Worm (Caenorhabditis elegans) whole organism, midembryonic: ENCODE measurements around the gene F36H12.10.

Experiments
- T22C8.4 ChIP-seq: fragments of 200-800 bp; sonication (Bioruptor generic); IDR thresholded peaks from 2 replicates; pipeline ENCODE4 v1.3.6; 2022; ENCODE audit warnings: missing genetic modification characterization, missing compliant biosample characterization
- cog-1 ChIP-seq: sonication (generic microtip); optimal IDR thresholded peaks from 2 replicates; lab custom pipeline; 2016; ENCODE audit warnings: missing genetic modification characterization, missing compliant biosample characterization
- flt-1 ChIP-seq: fragments of 200-800 bp; sonication (Bioruptor generic); IDR thresholded peaks from 2 replicates; pipeline ENCODE4 v1.3.6; 2022; ENCODE audit warnings: missing genetic modification characterization, missing compliant biosample characterization
- klf-2 ChIP-seq: fragments of 200-800 bp; sonication (Bioruptor generic); conservative IDR thresholded peaks from 2 replicates; pipeline ENCODE4 v1.3.6; 2022; ENCODE audit warnings: missing genetic modification reagents, missing genetic modification characterization, missing compliant biosample characterization
- med-1 ChIP-seq: sonication (generic microtip); optimal IDR thresholded peaks from 2 replicates; lab custom pipeline; 2017; ENCODE audit warnings: missing genetic modification characterization, mild to moderate bottlenecking, missing compliant biosample characterization, antibody characterized with exemption, missing genetic modification reagents; ENCODE audit not compliant: insufficient read depth
- ref-1 ChIP-seq: fragments of 200-800 bp; sonication (Bioruptor generic); conservative IDR thresholded peaks from 2 replicates; pipeline ENCODE4 v1.3.6; 2022; ENCODE audit warnings: missing genetic modification reagents, missing genetic modification characterization, missing compliant biosample characterization
- tab-1 ChIP-seq: fragments of 200-800 bp; sonication (Bioruptor generic); IDR thresholded peaks from 2 replicates; pipeline ENCODE4 v1.3.6; 2022; ENCODE audit warnings: missing genetic modification characterization, missing compliant biosample characterization
- ztf-23 ChIP-seq: fragments of 200-800 bp; sonication (Bioruptor generic); IDR thresholded peaks from 2 replicates; pipeline ENCODE4 v1.3.6; 2022; ENCODE audit warnings: missing genetic modification reagents, missing genetic modification characterization, missing compliant biosample characterization
- ztf-29 ChIP-seq: fragments of 200-800 bp; sonication (Bioruptor generic); IDR thresholded peaks from 2 replicates; pipeline ENCODE4 v1.3.6; 2022; ENCODE audit warnings: missing genetic modification reagents, missing genetic modification characterization, missing compliant biosample characterization

ce11 chrIV:5268803-5269202 lies 14.2 kb upstream of the F36H12.10 start, which contains the start of gene F36H12.4:
- no peak for TF ChIP-seq ztf-23 (GFP tag; lab: Robert Waterston, UW)
- TF ChIP-seq flt-1: no peak
- TF ChIP-seq T22C8.4 (GFP tag; lab: Robert Waterston, UW): no peak
- no peak for TF ChIP-seq cog-1 (tag; lab: Kevin White, UChicago)
- TF ChIP-seq tab-1 (GFP tag; lab: Robert Waterston, UW): no peak
- no peak for TF ChIP-seq ref-1 (GFP tag; lab: Robert Waterston, UW)
- TF ChIP-seq ztf-29: no peak
- no peak for TF ChIP-seq med-1 (GFP tag; lab: Kevin White, UChicago)
- TF ChIP-seq klf-2: no peak
